Worm (Caenorhabditis elegans) whole organism, dauer: Measurements from ENCODE around the gene mrp-3.

ENCODE experiments used
- unc-62 ChIP-seq: sonication (generic microtip); optimal IDR thresholded peaks from 2 replicates; lab custom pipeline; 2017; ENCODE audit warnings: missing biosample characterization, missing genetic modification reagents, missing genetic modification characterization

Gene mrp-3

DNA sequence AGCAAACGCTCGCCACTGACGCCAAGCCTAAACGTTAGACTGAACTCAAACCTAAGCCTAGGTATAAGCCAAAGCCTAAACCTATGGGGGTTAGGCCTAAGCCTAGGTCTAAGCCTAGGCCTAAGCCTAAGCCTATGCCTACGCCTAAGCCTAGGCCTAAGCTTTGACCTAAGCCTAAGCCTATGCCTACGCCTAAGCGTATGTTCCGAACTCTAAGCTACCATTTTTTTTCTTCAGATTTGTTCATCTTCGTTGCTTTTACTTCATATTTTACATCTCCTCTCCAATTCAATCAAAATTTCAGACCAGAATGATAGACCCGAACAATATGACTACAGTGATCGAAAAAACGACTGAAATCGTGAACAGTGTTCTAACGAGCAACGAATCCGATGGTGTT, 28.8 kb downstream of the mrp-3 start, which contains the start of gene npr-33:
npr-33 (plus strand) TSS at position 301 of the 400 bp plus-strand sequence.
- no peak for TF ChIP-seq unc-62 (GFP tag; lab: Kevin White, UChicago)

DNA sequence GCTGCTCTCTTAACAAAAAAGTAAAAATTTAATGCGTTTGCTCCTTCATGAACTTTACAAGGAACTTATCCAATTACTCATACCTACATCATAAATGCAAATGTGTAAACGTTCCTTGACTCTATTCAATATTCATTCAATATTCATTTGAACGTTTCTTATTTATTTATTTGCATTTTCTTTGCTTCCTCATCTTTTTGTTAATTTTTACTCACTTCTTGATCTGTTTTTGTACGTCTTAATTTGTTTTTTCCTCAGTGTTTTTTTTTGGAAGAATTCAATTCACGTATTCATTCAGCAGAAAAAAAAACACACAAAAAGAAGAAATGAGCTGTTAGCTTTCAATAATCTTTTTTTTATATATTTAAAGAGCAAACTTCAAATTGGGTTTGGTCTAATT, 36.3 kb downstream of the mrp-3 start:
- TF ChIP-seq unc-62 (GFP tag; lab: Kevin White, UChicago), result no peak

ce11 chrX:15901214-15901613, 37.9 kb downstream of the mrp-3 start:
- no peak for TF ChIP-seq unc-62 (GFP tag; lab: Kevin White, UChicago)

ce11 chrX:15892525-15892924, 46.6 kb downstream of the mrp-3 start:
- TF ChIP-seq unc-62 (GFP tag; lab: Kevin White, UChicago), result no peak

DNA sequence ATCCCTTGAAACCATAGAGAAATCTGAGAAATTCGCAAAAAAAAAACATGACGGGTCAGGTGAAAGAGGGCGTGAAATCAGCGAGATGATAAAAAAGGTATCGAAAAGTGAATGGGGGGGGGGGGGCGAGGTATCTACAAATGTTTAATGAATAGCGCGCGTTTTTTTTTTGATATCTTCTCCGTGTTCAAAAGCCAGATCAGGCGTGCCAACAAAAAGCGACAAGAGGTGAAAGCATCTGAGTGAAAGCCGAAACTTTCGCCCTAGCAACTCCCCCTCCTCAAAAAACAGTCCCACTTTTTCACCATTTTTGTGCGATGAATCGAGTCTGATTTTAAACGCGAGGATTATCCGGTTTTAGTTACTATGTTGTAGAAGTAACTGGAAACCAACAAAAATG, 51.1 kb downstream of the mrp-3 start:
- TF ChIP-seq unc-62 (GFP tag; lab: Kevin White, UChicago), result no peak

DNA sequence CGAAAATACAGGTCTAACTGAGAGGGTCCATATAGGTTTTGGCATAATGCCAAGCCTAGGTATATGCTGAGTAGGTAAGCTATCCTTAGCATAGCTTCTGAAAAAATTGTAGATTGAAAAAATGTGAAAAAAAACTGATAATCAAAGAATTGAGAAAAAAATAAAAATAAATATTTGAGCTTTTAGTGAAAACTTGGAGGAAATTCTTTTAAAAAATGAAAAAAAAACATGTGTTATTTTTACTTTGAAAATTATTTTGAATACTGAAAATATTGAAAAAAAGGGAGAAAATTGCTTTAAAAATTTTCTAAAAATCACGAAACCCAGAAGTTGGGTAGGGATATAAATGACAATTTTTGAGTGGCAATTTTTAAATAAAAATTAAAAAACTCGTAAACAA, 51.6 kb downstream of the mrp-3 start, which contains the start of gene F53H4.3:
F53H4.3 (minus strand) TSS at position 101 of the 400 bp plus-strand sequence.
- no peak for TF ChIP-seq unc-62 (GFP tag; lab: Kevin White, UChicago)

- no peak for TF ChIP-seq unc-62 (GFP tag; lab: Kevin White, UChicago)
Observed at ce11 chrX:15884478-15884877, 54.6 kb downstream of the mrp-3 start.

ce11 chrX:15881027-15881426, 58.1 kb downstream of the mrp-3 start:
- no peak for TF ChIP-seq unc-62 (GFP tag; lab: Kevin White, UChicago)
